Worm (Caenorhabditis elegans): ENCODE data around the gene col-126.
"Not testable (repeated sequence)": the region's sequence is repeated elsewhere in the genome, so short reads cannot be mapped to it uniquely, and the experiment has no call there.

col-126 gene

ce11 chrIV:11263101-11263500 lies at the start of gene col-126:
Gene col-126, plus strand, starts transcription at chrIV:11263401.
- not testable (repeated sequence) for TF ChIP-seq mef-2, ztf-4, xbp-1 (tag; optimal IDR thresholded peaks at IDR 0.05)

- TF ChIP-seq ceh-82 (tag; optimal IDR thresholded peaks at IDR 0.05) (no peak), vab-15 (tag; optimal IDR thresholded peaks at IDR 0.05) (no peak), ces-1 (GFP tag; optimal IDR thresholded peaks at IDR 0.05) (no peak), nhr-20 (tag; optimal IDR thresholded peaks at IDR 0.05) (no peak), ztf-11 (tag; optimal IDR thresholded peaks at IDR 0.05) (no peak), C34B4.2 (tag; optimal IDR thresholded peaks at IDR 0.05) (no peak), lin-15B (tag; optimal IDR thresholded peaks at IDR 0.05) (no peak), F16B12.6 (tag; optimal IDR thresholded peaks at IDR 0.05) (no peak), alr-1 (tag; optimal IDR thresholded peaks at IDR 0.05; ENCODE audit: borderline replicate concordance) (no peak), lin-39 (tag; optimal IDR thresholded peaks at IDR 0.05) (no peak), unc-30 (tag; optimal IDR thresholded peaks at IDR 0.05) (no peak)
Observed at ce11 chrIV:11218037-11218436, 45.2 kb upstream of the col-126 start, which contains the start of gene zip-6. Gene zip-6, minus strand, starts transcription at chrIV:11218137.

- TF ChIP-seq mdl-1 (tag; optimal IDR thresholded peaks at IDR 0.05) (no peak), efl-3 (GFP tag; optimal IDR thresholded peaks at IDR 0.05) (no peak), egl-13 (tag; optimal IDR thresholded peaks at IDR 0.05) (no peak), blmp-1 (tag; optimal IDR thresholded peaks at IDR 0.05) (no peak)
Observed at ce11 chrIV:11223878-11224277, 39.3 kb upstream of the col-126 start, which contains the start of gene C29F4.3. Gene C29F4.3, minus strand, starts transcription at chrIV:11223978.

ce11 chrIV:11225206-11225605 lies 38.0 kb upstream of the col-126 start, which contains the start of gene col-125:
Gene col-125, plus strand, starts transcription at chrIV:11225506.
- no peak for TF ChIP-seq ceh-8 (GFP tag; optimal IDR thresholded peaks at IDR 0.05)
- no peak for TF ChIP-seq efl-1 (optimal IDR thresholded peaks at IDR 0.05)
- peak in 1 of 2 experiments; percentile 21 for TF ChIP-seq efl-1 (GFP tag; optimal IDR thresholded peaks at IDR 0.05 in 1 of 2)
- no peak for TF ChIP-seq mep-1 (tag; optimal IDR thresholded peaks at IDR 0.05)
- peak; percentile 29 for TF ChIP-seq blmp-1 (tag; optimal IDR thresholded peaks at IDR 0.05)

ce11 chrIV:11226545-11226944 lies 36.7 kb upstream of the col-126 start:
- TF ChIP-seq lin-14 (GFP tag; optimal IDR thresholded peaks at IDR 0.05) (no peak), mab-9 (GFP tag; IDR thresholded peaks at IDR 0.05) (no peak), lsy-2 (tag; optimal IDR thresholded peaks at IDR 0.05) (no peak), skn-1 (tag; optimal IDR thresholded peaks at IDR 0.05) (no peak), nhr-47 (tag; optimal IDR thresholded peaks at IDR 0.05) (no peak), ama-1 (optimal IDR thresholded peaks at IDR 0.05) (no peak), snu-23 (GFP tag; optimal IDR thresholded peaks at IDR 0.05) (no peak), mep-1 (tag; optimal IDR thresholded peaks at IDR 0.05) (no peak), C16A3.4 (tag; optimal IDR thresholded peaks at IDR 0.05) (no peak), swsn-7 (tag; optimal IDR thresholded peaks at IDR 0.05) (no peak), lir-3 (tag; optimal IDR thresholded peaks at IDR 0.05; ENCODE audit: poor library complexity) (no peak), nhr-237 (tag; optimal IDR thresholded peaks at IDR 0.05) (no peak), zip-4 (GFP tag; optimal IDR thresholded peaks at IDR 0.05) (no peak), Y116A8C.19 (tag; optimal IDR thresholded peaks at IDR 0.05; ENCODE audit: borderline replicate concordance) (no peak), egl-27 (tag; optimal IDR thresholded peaks at IDR 0.05) (no peak), pag-3 (tag; optimal IDR thresholded peaks at IDR 0.05; ENCODE audit: borderline replicate concordance, insufficient read depth) (no peak)
